Worm (Caenorhabditis elegans) whole organism, L4 larva: ENCODE results near the gene ztf-8.

Experiments
- cey-2 ChIP-seq: sonication (generic microtip); optimal IDR thresholded peaks from 3 replicates; lab custom pipeline; 2017; ENCODE audit warnings: missing genetic modification characterization, mild to moderate bottlenecking, missing compliant biosample characterization, antibody characterized with exemption, borderline replicate concordance; ENCODE audit not compliant: insufficient read depth
- nhr-237 ChIP-seq: sonication (generic microtip); optimal IDR thresholded peaks from 2 replicates; lab custom pipeline; 2017; ENCODE audit warnings: missing biosample characterization, missing genetic modification characterization

- TF ChIP-seq cey-2 (tag; lab: Kevin White, UChicago) (no peak), nhr-237 (tag; lab: Kevin White, UChicago) (no peak)
Measured at ce11 chrIII:5244539-5244938, 28.7 kb downstream of the ztf-8 start, which contains the start of gene cnd-1.
